Fruit fly (Drosophila melanogaster) whole organism, larva: ENCODE results near the gene vex.
A peak's percentile ranks its signal among the peaks of the same experiment; 100 is the strongest.
"Not testable (repeated sequence)": the region's sequence is repeated elsewhere in the genome, so short reads cannot be mapped to it uniquely, and the experiment has no call there.

ENCODE experiments used
- noc ChIP-seq: fragments of 200-800 bp; sonication (Bioruptor generic); optimal IDR thresholded peaks from 3 replicates; lab custom pipeline; 2019; ENCODE audit warnings: missing biosample characterization, mild to moderate bottlenecking, missing genetic modification characterization, moderate library complexity

The vex gene

dm6 chrX:10950930-10951329 is 88.8 kb downstream of the vex start, which contains the start of gene Rab9Fa:
Gene Rab9Fa (minus strand): TSS chrX:10951030.
- not testable (repeated sequence) for TF ChIP-seq noc

dm6 chrX:10936599-10936998 is 103.1 kb downstream of the vex start:
- peak; percentile 77 for TF ChIP-seq noc

DNA sequence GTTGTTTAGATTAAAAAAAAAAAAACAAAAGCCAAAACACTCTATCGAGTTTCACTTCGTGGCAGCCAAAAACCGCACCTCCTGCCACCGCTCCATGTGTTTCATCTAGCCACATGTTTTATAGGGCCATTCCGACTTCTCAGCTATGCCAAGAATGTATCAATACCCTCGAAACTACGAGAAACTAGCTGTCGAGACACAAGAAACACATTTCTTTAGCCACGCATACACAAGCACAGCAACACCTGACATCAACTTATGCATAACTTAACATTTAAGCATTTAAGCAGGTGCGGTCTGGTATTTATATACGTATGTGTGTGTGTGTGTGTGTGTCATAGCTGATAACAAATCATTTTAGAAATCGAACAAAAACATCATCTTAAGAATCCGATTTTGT is 104.1 kb downstream of the vex start:
- no peak for TF ChIP-seq noc

dm6 chrX:10933776-10934175 is 105.9 kb downstream of the vex start:
- no peak for TF ChIP-seq noc

- TF ChIP-seq noc = no peak
Measured at dm6 chrX:10932300-10932699, 107.4 kb downstream of the vex start.

- no peak for TF ChIP-seq noc
Measured at dm6 chrX:10931250-10931649, 108.5 kb downstream of the vex start.

DNA sequence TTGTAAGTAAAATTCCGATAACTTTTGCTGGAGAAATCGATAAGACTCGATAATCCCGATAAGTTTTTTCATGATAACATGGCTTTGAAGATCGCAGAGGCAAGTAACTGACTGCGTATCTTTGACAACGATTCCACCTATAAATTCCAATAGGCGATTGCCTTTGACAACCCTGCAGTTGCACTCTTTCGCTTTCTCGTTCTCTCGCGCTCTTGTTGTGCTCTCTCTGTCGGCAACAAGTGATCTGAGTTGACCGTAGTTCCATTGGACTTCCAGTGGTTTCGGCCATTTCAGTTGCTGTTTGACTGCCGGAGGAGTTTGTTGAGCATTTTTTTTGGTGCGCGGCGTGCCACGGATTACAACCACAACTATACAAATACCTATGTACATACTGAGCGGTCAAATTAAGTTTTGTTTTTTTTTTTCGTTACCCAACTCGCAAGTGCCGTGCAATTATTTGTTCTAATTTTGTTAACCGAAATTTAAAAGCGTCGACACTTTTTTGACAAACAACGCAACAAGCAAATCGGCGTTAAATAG is 109.1 kb downstream of the vex start, which contains the start of gene Myo10A:
Gene Myo10A, plus strand, starts transcription at position 288 of the 540 bp plus-strand sequence.
- TF ChIP-seq noc = no peak

dm6 chrX:10929613-10930012 is 110.1 kb downstream of the vex start:
- no peak for TF ChIP-seq noc

DNA sequence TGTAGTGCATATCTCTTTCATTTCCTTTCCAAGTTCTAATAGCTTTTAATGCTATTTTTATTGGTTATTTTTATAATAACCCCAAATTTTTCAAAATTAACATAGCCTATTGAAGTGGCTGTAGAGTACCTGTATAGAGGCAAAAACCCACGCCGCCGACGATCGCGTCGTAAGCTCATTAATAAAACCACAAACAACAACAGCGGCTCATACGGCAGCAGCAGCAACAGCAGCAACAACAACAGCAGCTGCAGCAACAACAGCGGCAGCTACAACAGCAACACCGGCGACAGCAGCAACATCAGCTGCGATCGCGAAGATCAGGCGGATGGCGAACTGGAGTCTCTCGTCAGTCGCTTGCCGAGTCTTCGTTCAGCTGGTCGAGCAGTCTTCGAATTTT is 112.6 kb downstream of the vex start, which contains the start of gene CG2145:
Gene CG2145, plus strand, starts transcription at position 290 of the 400 bp plus-strand sequence.
- TF ChIP-seq noc = peak; percentile 27

- peak; percentile 33 for TF ChIP-seq noc
Measured at dm6 chrX:10926245-10926644, 113.5 kb downstream of the vex start.

DNA sequence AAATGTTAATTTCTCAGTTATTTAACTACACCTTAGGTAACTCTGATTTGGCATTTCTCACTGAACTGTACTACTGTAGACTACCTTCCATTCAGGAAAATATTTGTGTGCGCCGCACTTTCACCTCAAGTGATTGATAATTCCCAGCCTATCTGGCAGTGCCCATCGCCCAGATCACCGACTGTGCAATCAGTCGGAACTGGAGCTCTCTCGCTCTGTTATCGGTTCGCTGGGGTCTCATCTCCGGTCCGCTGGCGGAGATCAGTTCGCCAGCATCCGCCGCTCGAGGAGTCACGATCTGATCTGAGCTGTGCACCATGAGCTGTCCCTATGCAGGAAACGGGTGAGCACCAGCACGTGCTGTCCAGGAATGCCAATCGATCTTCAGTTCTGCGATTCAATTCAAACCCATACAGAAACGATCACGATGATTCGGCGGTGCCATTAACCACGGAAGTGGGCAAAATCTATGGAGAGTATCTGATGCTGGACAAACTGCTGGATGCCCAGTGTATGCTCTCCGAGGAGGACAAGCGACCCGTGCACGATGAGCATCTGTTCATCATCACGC is 115.9 kb downstream of the vex start, which contains the start of gene v:
Gene v, plus strand, starts transcription at position 262 of the 571 bp plus-strand sequence.
- no peak for TF ChIP-seq noc

- no peak for TF ChIP-seq noc
Measured at dm6 chrX:10922178-10922577, 117.5 kb downstream of the vex start.

DNA sequence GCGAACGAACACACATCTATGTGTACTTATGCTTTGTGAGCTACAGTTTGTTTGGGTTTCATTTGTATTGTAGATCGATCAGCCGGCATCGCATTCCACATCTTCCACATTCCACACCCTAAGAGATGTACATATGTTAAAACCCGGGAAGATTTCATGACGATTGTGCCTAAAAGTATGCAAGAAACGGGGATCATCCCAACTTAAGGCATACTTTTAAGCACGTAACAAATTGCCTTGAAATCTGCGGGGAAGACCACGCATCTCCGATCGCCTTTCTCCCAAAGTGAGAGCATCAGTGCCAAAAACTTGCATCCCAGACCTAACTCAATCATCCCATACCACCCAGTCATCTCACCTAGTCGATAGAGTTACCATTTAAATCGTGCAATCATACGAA is 118.0 kb downstream of the vex start:
- no peak for TF ChIP-seq noc
